Fruit fly (Drosophila melanogaster) whole organism, embryonic: ENCODE data around the gene RapGAP1.

Experiments
- Awh ChIP-seq: fragments of 200-800 bp; sonication (Bioruptor generic); IDR thresholded peaks from 2 replicates; pipeline ENCODE4, ENCODE4 v1.3.6; 2022; ENCODE audit warnings: missing biosample characterization, missing genetic modification characterization
- BtbVII ChIP-seq: fragments of 200-800 bp; sonication (Bioruptor generic); optimal IDR thresholded peaks from 3 replicates; lab custom pipeline; 2017; ENCODE audit warnings: missing biosample characterization, mild to moderate bottlenecking, missing genetic modification characterization
- CG1024 ChIP-seq: fragments of 200-800 bp; sonication (Bioruptor generic); IDR thresholded peaks from 2 replicates; pipeline ENCODE4 v1.3.6; 2022; ENCODE audit warnings: missing biosample characterization, missing genetic modification characterization
- CG10274 ChIP-seq: fragments of 200-800 bp; sonication (Bioruptor generic); optimal IDR thresholded peaks from 3 replicates; lab custom pipeline; 2017; ENCODE audit warnings: missing biosample characterization, mild to moderate bottlenecking, missing genetic modification characterization
- CG10462 ChIP-seq: fragments of 200-800 bp; sonication (Bioruptor generic); optimal IDR thresholded peaks from 2 replicates; lab custom pipeline; 2016; ENCODE audit warnings: missing biosample characterization, missing genetic modification characterization
- CG10979 ChIP-seq: fragments of 200-800 bp; sonication (Bioruptor generic); optimal IDR thresholded peaks from 2 replicates; lab custom pipeline; 2018; ENCODE audit warnings: missing biosample characterization, mild to moderate bottlenecking, missing genetic modification characterization, moderate library complexity
- CG11504 ChIP-seq: fragments of 200-800 bp; sonication (Bioruptor generic); optimal IDR thresholded peaks from 3 replicates; lab custom pipeline; 2019; ENCODE audit warnings: missing biosample characterization, mild to moderate bottlenecking, missing genetic modification characterization, moderate library complexity
- CG11696 ChIP-seq: fragments of 200-800 bp; sonication (Bioruptor generic); IDR thresholded peaks from 2 replicates; pipeline ENCODE4 v1.3.6; 2022; ENCODE audit warnings: missing biosample characterization, missing genetic modification characterization
- CG14441 ChIP-seq: fragments of 200-800 bp; sonication (Bioruptor generic); IDR thresholded peaks from 2 replicates; pipeline ENCODE4 v1.3.6; 2022; ENCODE audit warnings: missing biosample characterization, missing genetic modification characterization
- CG14965 ChIP-seq: fragments of 200-800 bp; sonication (Bioruptor generic); optimal IDR thresholded peaks from 2 replicates; lab custom pipeline; 2016; ENCODE audit warnings: missing biosample characterization, missing genetic modification characterization, borderline replicate concordance
- CG15073 ChIP-seq: fragments of 200-800 bp; sonication (Bioruptor generic); optimal IDR thresholded peaks from 2 replicates; lab custom pipeline; 2016; ENCODE audit warnings: missing biosample characterization, missing genetic modification characterization
- CG30403 ChIP-seq: fragments of 200-800 bp; sonication (Bioruptor generic); optimal IDR thresholded peaks from 3 replicates; lab custom pipeline; 2016; ENCODE audit warnings: missing biosample characterization, missing genetic modification characterization
- CG3995 ChIP-seq: fragments of 200-800 bp; sonication (Bioruptor generic); optimal IDR thresholded peaks from 3 replicates; lab custom pipeline; 2016; ENCODE audit warnings: missing biosample characterization, missing genetic modification characterization
- CG7271 ChIP-seq: fragments of 200-800 bp; sonication (Bioruptor generic); optimal IDR thresholded peaks from 2 replicates; lab custom pipeline; 2018; ENCODE audit warnings: missing biosample characterization, mild to moderate bottlenecking, missing genetic modification characterization, moderate library complexity
- CG7839 ChIP-seq: fragments of 200-800 bp; sonication (Bioruptor generic); optimal IDR thresholded peaks from 3 replicates; lab custom pipeline; 2018; ENCODE audit warnings: missing biosample characterization, mild to moderate bottlenecking, missing genetic modification characterization, moderate library complexity
- CG8089 ChIP-seq: fragments of 200-800 bp; sonication (Bioruptor generic); optimal IDR thresholded peaks from 3 replicates; lab custom pipeline; 2016; ENCODE audit warnings: missing biosample characterization, missing genetic modification characterization
- CG8359 ChIP-seq: fragments of 200-800 bp; sonication (Bioruptor generic); optimal IDR thresholded peaks from 2 replicates; lab custom pipeline; 2017; ENCODE audit warnings: missing biosample characterization, mild to moderate bottlenecking, missing genetic modification characterization, borderline replicate concordance
- CHES-1-like ChIP-seq: fragments of 200-800 bp; sonication (Bioruptor generic); optimal IDR thresholded peaks from 2 replicates; lab custom pipeline; 2016; ENCODE audit warnings: missing biosample characterization, missing genetic modification characterization
- Hr51 ChIP-seq, 2 experiments: fragments of 200-800 bp; sonication (Bioruptor generic); optimal IDR thresholded peaks; 2 replicates in 1 of 2; 3 replicates in 1 of 2; lab custom pipeline; 2016 to 2018; ENCODE audit warnings: missing biosample characterization in 2 of 2, missing genetic modification characterization in 2 of 2, mild to moderate bottlenecking in 1 of 2, moderate library complexity in 1 of 2
- Hr78 ChIP-seq, 2 experiments: fragments of 200-800 bp in 1 of 2; fragments of >200 bp in 1 of 2; sonication (Bioruptor generic) in 1 of 2; optimal IDR thresholded peaks; 2 replicates each; lab custom pipeline; 2017 to 2019; ENCODE audit warnings: missing biosample characterization in 2 of 2, missing genetic modification characterization in 2 of 2, mild to moderate bottlenecking in 1 of 2, moderate library complexity in 1 of 2
- Mrtf ChIP-seq: fragments of 200-800 bp; sonication (Bioruptor generic); IDR thresholded peaks from 3 replicates; pipeline ENCODE4 v1.3.6; 2022; ENCODE audit warnings: missing biosample characterization, missing genetic modification characterization
- Myb ChIP-seq: fragments of 200-800 bp; sonication (Bioruptor generic); optimal IDR thresholded peaks from 2 replicates; lab custom pipeline; 2016; ENCODE audit warnings: missing biosample characterization, missing genetic modification characterization
- PHDP ChIP-seq: fragments of 200-800 bp; sonication (Bioruptor generic); optimal IDR thresholded peaks from 3 replicates; lab custom pipeline; 2018; ENCODE audit warnings: missing biosample characterization, mild to moderate bottlenecking, missing genetic modification characterization, moderate library complexity
- Poxn ChIP-seq: fragments of 200-800 bp; sonication (Bioruptor generic); IDR thresholded peaks from 2 replicates; pipeline ENCODE4 v1.3.6; 2022; ENCODE audit warnings: missing biosample characterization, missing genetic modification characterization
- Sin3A ChIP-seq: fragments of >200 bp; optimal IDR thresholded peaks from 2 replicates; lab custom pipeline; 2018
- ab ChIP-seq: fragments of 200-800 bp; sonication (Bioruptor generic); optimal IDR thresholded peaks from 2 replicates; lab custom pipeline; 2016; ENCODE audit warnings: missing biosample characterization, missing genetic modification characterization
- abd-A ChIP-seq: fragments of 200-800 bp; sonication (Bioruptor generic); optimal IDR thresholded peaks from 3 replicates; lab custom pipeline; 2019; ENCODE audit warnings: missing biosample characterization, mild to moderate bottlenecking, missing genetic modification characterization, moderate library complexity
- bab2 ChIP-seq: fragments of 200-800 bp; sonication (Bioruptor generic); optimal IDR thresholded peaks from 2 replicates; lab custom pipeline; 2016; ENCODE audit warnings: missing biosample characterization, missing genetic modification characterization
- bbx ChIP-seq: fragments of 200-800 bp; sonication (Bioruptor generic); IDR thresholded peaks from 2 replicates; pipeline ENCODE4 v1.3.6; 2022; ENCODE audit warnings: missing biosample characterization, missing genetic modification characterization; ENCODE audit not compliant: partially characterized antibody
- br ChIP-seq: fragments of >200 bp; optimal IDR thresholded peaks from 2 replicates; lab custom pipeline; 2017
- caup ChIP-seq: fragments of 200-800 bp; sonication (Bioruptor generic); optimal IDR thresholded peaks from 3 replicates; lab custom pipeline; 2017; ENCODE audit warnings: missing biosample characterization, mild to moderate bottlenecking, missing genetic modification characterization, moderate library complexity; ENCODE audit not compliant: severe bottlenecking
- crc ChIP-seq: fragments of 200-800 bp; sonication (Bioruptor generic); optimal IDR thresholded peaks from 2 replicates; lab custom pipeline; 2016; ENCODE audit warnings: missing biosample characterization, missing genetic modification characterization
- dm ChIP-seq: fragments of 200-800 bp; sonication (Bioruptor generic); optimal IDR thresholded peaks from 3 replicates; lab custom pipeline; 2016; ENCODE audit warnings: missing biosample characterization, missing genetic modification characterization
- ewg ChIP-seq: fragments of 200-800 bp; sonication (Bioruptor generic); optimal IDR thresholded peaks from 3 replicates; lab custom pipeline; 2017; ENCODE audit warnings: mild to moderate bottlenecking, missing biosample characterization, missing genetic modification reagents, missing genetic modification characterization
- fd64A ChIP-seq: fragments of 200-800 bp; sonication (Bioruptor generic); optimal IDR thresholded peaks from 3 replicates; lab custom pipeline; 2018; ENCODE audit warnings: missing biosample characterization, mild to moderate bottlenecking, missing genetic modification characterization
- fu2 ChIP-seq: fragments of 200-800 bp; sonication (Bioruptor generic); optimal IDR thresholded peaks from 2 replicates; lab custom pipeline; 2016; ENCODE audit warnings: missing biosample characterization, missing genetic modification characterization
- gt ChIP-seq: fragments of 200-800 bp; sonication (Bioruptor generic); IDR thresholded peaks from 2 replicates; pipeline ENCODE4 v1.3.6; 2022; ENCODE audit warnings: missing biosample characterization, missing genetic modification characterization
- her ChIP-seq: fragments of 200-800 bp; sonication (Bioruptor generic); optimal IDR thresholded peaks from 2 replicates; lab custom pipeline; 2016; ENCODE audit warnings: missing biosample characterization, missing genetic modification characterization
- insv ChIP-seq, 2 experiments: fragments of 200-800 bp; sonication (Bioruptor generic); optimal IDR thresholded peaks; 3 replicates each; lab custom pipeline; 2016 to 2018; ENCODE audit warnings: missing biosample characterization in 2 of 2, missing genetic modification characterization in 2 of 2
- inv ChIP-seq: fragments of 200-800 bp; sonication (Bioruptor generic); IDR thresholded peaks from 2 replicates; pipeline ENCODE4 v1.3.6; 2022; ENCODE audit warnings: missing biosample characterization, missing genetic modification characterization; ENCODE audit not compliant: partially characterized antibody
- kay ChIP-seq: fragments of 200-800 bp; sonication (Bioruptor generic); optimal IDR thresholded peaks from 2 replicates; lab custom pipeline; 2016; ENCODE audit warnings: missing biosample characterization, missing genetic modification characterization
- knrl ChIP-seq: fragments of 200-800 bp; sonication (Bioruptor generic); IDR thresholded peaks from 3 replicates; pipeline ENCODE4 v1.3.6; 2022; ENCODE audit warnings: missing biosample characterization, missing genetic modification characterization; ENCODE audit not compliant: partially characterized antibody
- seq ChIP-seq: fragments of 200-800 bp; sonication (Bioruptor generic); IDR thresholded peaks from 2 replicates; pipeline ENCODE4 v1.3.6; 2022; ENCODE audit warnings: missing biosample characterization, missing genetic modification characterization
- trh ChIP-seq: fragments of 200-800 bp; sonication (Bioruptor generic); optimal IDR thresholded peaks from 2 replicates; lab custom pipeline; 2016; ENCODE audit warnings: missing biosample characterization, missing genetic modification characterization
- ttk ChIP-seq: fragments of 200-800 bp; sonication (Bioruptor generic); IDR thresholded peaks from 2 replicates; pipeline ENCODE4 v2.1.2; 2022; ENCODE audit warnings: missing biosample characterization, missing genetic modification characterization
- unpg ChIP-seq: fragments of 200-800 bp; sonication (Bioruptor generic); optimal IDR thresholded peaks from 3 replicates; lab custom pipeline; 2018; ENCODE audit warnings: missing biosample characterization, mild to moderate bottlenecking, missing genetic modification characterization, moderate library complexity
- vfl ChIP-seq: fragments of 200-800 bp; sonication (Bioruptor generic); optimal IDR thresholded peaks from 2 replicates; lab custom pipeline; 2016; ENCODE audit warnings: missing biosample characterization, missing genetic modification characterization
- wor ChIP-seq: fragments of 200-800 bp; sonication (Bioruptor generic); IDR thresholded peaks from 2 replicates; pipeline ENCODE4 v1.3.6; 2022; ENCODE audit warnings: missing biosample characterization, missing genetic modification characterization
- yki ChIP-seq: fragments of >200 bp; optimal IDR thresholded peaks from 3 replicates; lab custom pipeline; 2018
- z ChIP-seq: fragments of 200-800 bp; sonication (Bioruptor generic); IDR thresholded peaks from 3 replicates; pipeline ENCODE4 v1.3.6; 2022; ENCODE audit warnings: missing biosample characterization, missing genetic modification characterization

Gene RapGAP1

DNA sequence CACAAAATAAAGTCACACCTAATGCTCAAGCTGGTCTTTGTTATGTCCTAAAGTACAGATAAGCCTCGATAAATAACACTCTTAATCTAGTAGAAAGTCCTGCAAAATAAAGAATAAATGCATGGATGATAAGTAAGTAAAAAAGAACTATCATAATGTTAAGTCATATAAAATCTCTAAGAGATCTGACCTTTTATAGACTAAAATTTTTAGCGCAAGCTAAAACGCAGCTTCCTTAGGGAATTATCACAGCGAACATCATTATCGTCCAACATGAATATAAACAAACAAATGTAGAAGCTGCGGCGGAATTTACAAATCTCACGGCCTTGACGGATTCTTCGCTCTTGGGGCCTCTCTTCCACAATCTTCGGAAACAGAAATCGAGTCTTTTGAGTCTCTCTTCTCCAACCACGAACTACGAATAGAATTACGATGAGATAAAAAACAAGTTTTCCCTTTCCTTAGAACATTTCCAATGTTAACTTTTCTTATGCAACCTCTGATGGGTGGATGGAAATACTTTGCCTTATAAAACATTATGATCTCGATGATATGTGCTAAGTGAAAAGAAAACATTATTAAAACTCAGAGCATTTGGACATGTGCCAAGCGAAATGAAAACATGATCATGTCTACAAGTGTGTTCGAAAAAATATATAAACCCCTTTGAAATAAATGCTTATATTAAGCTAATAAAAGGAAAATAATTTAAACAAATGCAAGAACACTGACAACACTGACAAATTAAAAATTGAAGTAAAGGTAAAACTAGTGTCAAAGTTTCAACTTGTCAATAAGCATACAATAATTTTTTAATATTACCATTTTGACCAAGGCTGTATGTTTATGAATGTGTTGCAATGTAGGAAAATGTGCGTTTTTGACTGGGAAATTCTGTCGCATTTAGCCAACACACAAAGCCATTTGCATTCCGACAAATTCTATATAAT is 84.2 kb downstream of the RapGAP1 start (continued):
- TF ChIP-seq bbx (GFP tag; lab: Robert Waterston, UW) (no peak), dm (GFP tag; lab: Kevin White, UChicago) (no peak), trh (no peak), CG8359 (no peak), wor (GFP tag; lab: Robert Waterston, UW) (no peak), CG10274 (GFP tag; lab: Kevin White, UChicago) (no peak), ttk (GFP tag; lab: Robert Waterston, UW) (no peak), gt (GFP tag; lab: Robert Waterston, UW) (no peak), knrl (no peak), fu2 (GFP tag; lab: Kevin White, UChicago) (peak; percentile 8), CG8089 (GFP tag; lab: Kevin White, UChicago) (no peak), abd-A (no peak), CG30403 (GFP tag; lab: Kevin White, UChicago) (peak; percentile 54), Myb (GFP tag; lab: Kevin White, UChicago) (peak; percentile 26), CG14965 (GFP tag; lab: Kevin White, UChicago) (no peak), PHDP (peak; percentile 56), Awh (GFP tag; lab: Robert Waterston, UW) (no peak), yki (lab: Kevin White, UChicago) (no peak), Poxn (GFP tag; lab: Robert Waterston, UW) (0 out of 2 replicates have a peak, but pooled peaks have one; percentile 22), CG15073 (GFP tag; lab: Kevin White, UChicago) (no peak), br (no peak), BtbVII (GFP tag; lab: Kevin White, UChicago) (no peak), CG14441 (GFP tag; lab: Robert Waterston, UW) (no peak), seq (GFP tag; lab: Robert Waterston, UW) (peak; percentile 60), CG11696 (GFP tag; lab: Robert Waterston, UW) (peak; percentile 70), z (GFP tag; lab: Robert Waterston, UW) (no peak), CHES-1-like (GFP tag; lab: Kevin White, UChicago) (peak; percentile 34), caup (GFP tag; lab: Kevin White, UChicago) (no peak), fd64A (no peak), CG10979 (tag; lab: Kevin White, UChicago) (no peak), CG7271 (tag; lab: Kevin White, UChicago) (no peak), vfl (GFP tag; lab: Kevin White, UChicago) (no peak), Sin3A (lab: Kevin White, UChicago) (no peak), her (peak; percentile 52), crc (GFP tag; lab: Kevin White, UChicago) (no peak), Hr51 (GFP tag; optimal IDR thresholded peaks at IDR 0.05; lab: Kevin White, UChicago) (peak in 1 of 2 experiments; percentile 16), CG7839 (tag; lab: Kevin White, UChicago) (peak; percentile 50), inv (no peak), ewg (GFP tag; lab: Kevin White, UChicago) (no peak), unpg (peak; percentile 30), bab2 (GFP tag; lab: Kevin White, UChicago) (peak; percentile 46), kay (GFP tag; lab: Kevin White, UChicago) (no peak), ab (GFP tag; lab: Kevin White, UChicago) (no peak), CG3995 (GFP tag; lab: Kevin White, UChicago) (no peak), CG1024 (GFP tag; lab: Robert Waterston, UW) (no peak), Mrtf (GFP tag; lab: Robert Waterston, UW) (no peak), CG11504 (tag; lab: Kevin White, UChicago) (peak; percentile 62), Hr78 (GFP tag; optimal IDR thresholded peaks at IDR 0.05; lab: Kevin White, UChicago) (no peak), CG10462 (GFP tag; lab: Kevin White, UChicago) (no peak), insv (GFP tag; optimal IDR thresholded peaks at IDR 0.05; lab: Kevin White, UChicago) (no peak)
